Worm (Caenorhabditis elegans) whole organism, L4/young adult: ENCODE measurements around the gene svh-2.

Source experiments
- W03F9.2 ChIP-seq: fragments of 150-350 bp; optimal IDR thresholded peaks from 2 replicates; lab custom pipeline; 2014; ENCODE audit warnings: missing biosample characterization, missing genetic modification characterization
- dao-5 ChIP-seq: sonication (generic microtip); optimal IDR thresholded peaks from 2 replicates; lab custom pipeline; 2016; ENCODE audit warnings: missing genotype, missing genetic modification characterization, moderate library complexity, missing compliant biosample characterization
- him-1 ChIP-seq: sonication (generic microtip); optimal IDR thresholded peaks from 2 replicates; lab custom pipeline; 2016; ENCODE audit warnings: missing genotype, missing genetic modification reagents, missing genetic modification characterization, missing compliant biosample characterization

DNA sequence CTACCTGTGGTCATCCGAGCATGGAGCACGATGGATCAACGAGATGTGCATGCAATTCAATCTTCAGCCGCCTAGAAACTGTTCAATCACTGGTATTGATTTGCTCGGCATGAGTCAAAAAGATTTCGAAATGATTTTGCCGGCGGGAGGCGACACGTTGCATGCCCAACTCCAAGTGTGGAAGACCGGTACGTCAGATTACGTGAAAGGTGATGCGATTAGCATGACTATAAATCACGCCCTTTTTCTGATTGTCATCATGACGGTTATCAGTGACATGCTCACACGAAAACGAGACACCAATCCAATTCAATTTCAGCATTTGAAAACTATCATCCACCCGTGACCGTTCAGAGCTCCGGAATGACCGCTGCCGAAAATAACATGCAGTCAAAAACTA is 32.4 kb upstream of the svh-2 start:
- no peak for TF ChIP-seq dao-5 (tag; lab: Kevin White, UChicago)
- no peak for TF ChIP-seq him-1 (tag; lab: Kevin White, UChicago)
- TF ChIP-seq W03F9.2 (tag; lab: Kevin White, UChicago): no peak
